Worm (Caenorhabditis elegans) whole organism, L4 larva: ENCODE data around the gene fbxc-21.

Source experiments
- R02D3.7 ChIP-seq: fragments of 150-350 bp; sonication (generic microtip); optimal IDR thresholded peaks from 3 replicates; lab custom pipeline; 2014; ENCODE audit warnings: missing biosample characterization, missing genetic modification characterization
- ZK546.5 ChIP-seq, 2 experiments: sonication (generic microtip); optimal IDR thresholded peaks; 2 replicates each; lab custom pipeline; 2017; ENCODE audit warnings: missing biosample characterization in 2 of 2, missing genetic modification characterization in 2 of 2
- ama-1 ChIP-seq: fragments of 150-350 bp; optimal IDR thresholded peaks from 2 replicates; lab custom pipeline; 2014; ENCODE audit warnings: inconsistent platforms, mixed read lengths
- fkh-10 ChIP-seq: fragments of 150-350 bp; optimal IDR thresholded peaks from 2 replicates; lab custom pipeline; 2014; ENCODE audit warnings: missing biosample characterization, missing genetic modification reagents, missing genetic modification characterization
- nhr-42 ChIP-seq: fragments of 200-800 bp; sonication (Bioruptor generic); IDR thresholded peaks from 2 replicates; pipeline ENCODE4 v1.3.6; 2022; ENCODE audit warnings: missing genetic modification characterization, missing compliant biosample characterization
- nhr-76 ChIP-seq: fragments of 150-350 bp; optimal IDR thresholded peaks from 2 replicates; lab custom pipeline; 2014; ENCODE audit warnings: missing biosample characterization, missing genetic modification characterization
- pha-4 ChIP-seq, 2 experiments: fragments of 150-350 bp in 1 of 2; fragments of 200-800 bp in 1 of 2; sonication (Bioruptor generic) in 1 of 2; IDR thresholded peaks in 1 of 2; optimal IDR thresholded peaks in 1 of 2; 2 replicates each; pipeline versions ENCODE4 v1.3.6 to Lab custom; 2014 to 2022; ENCODE audit warnings: missing genetic modification characterization in 2 of 2, missing genetic modification reagents in 2 of 2, missing biosample characterization in 1 of 2, missing compliant biosample characterization in 1 of 2
- php-3 ChIP-seq: fragments of 200-800 bp; sonication (Bioruptor generic); IDR thresholded peaks from 2 replicates; pipeline ENCODE4 v1.3.6; 2022; ENCODE audit warnings: missing genetic modification reagents, missing genetic modification characterization, missing compliant biosample characterization
- tra-1 ChIP-seq: fragments of 200-800 bp; sonication (Bioruptor generic); IDR thresholded peaks from 2 replicates; pipeline ENCODE4 v1.3.6; 2022; ENCODE audit warnings: missing genetic modification reagents, missing genetic modification characterization, missing compliant biosample characterization

DNA sequence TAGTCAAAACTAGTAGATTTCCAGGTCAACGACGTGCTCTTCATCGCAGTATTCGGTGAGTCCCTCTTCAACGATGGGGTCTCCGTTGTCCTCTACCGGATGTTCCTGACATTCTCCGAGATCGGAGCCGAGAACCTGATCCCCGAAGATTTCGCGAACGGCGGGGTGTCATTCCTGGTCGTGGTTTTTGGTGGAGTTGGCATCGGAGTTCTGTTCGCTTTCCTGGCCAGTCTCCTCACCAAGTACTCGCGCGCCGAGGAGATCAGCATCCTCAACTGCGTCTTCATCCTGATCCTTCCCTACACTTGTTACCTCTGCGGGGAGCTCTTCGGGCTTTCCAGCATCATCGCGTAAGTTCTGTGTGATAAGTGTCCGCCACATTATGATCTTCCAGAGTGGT is 20.1 kb downstream of the fbxc-21 start:
- no peak for TF ChIP-seq php-3 (GFP tag; lab: Robert Waterston, UW)
- no peak for TF ChIP-seq pha-4 (GFP tag; IDR thresholded peaks at IDR 0.05; lab: Robert Waterston, UW)
- no peak for TF ChIP-seq pha-4 (tag; optimal IDR thresholded peaks at IDR 0.05; lab: Kevin White, UChicago)
- TF ChIP-seq fkh-10, result no peak
- no peak for TF ChIP-seq nhr-76 (tag; lab: Kevin White, UChicago)
- TF ChIP-seq nhr-42 (GFP tag; lab: Robert Waterston, UW), result no peak
- TF ChIP-seq ama-1, result no peak
- TF ChIP-seq R02D3.7 (tag; lab: Kevin White, UChicago), result no peak
- TF ChIP-seq tra-1 (GFP tag; lab: Robert Waterston, UW), result no peak
- TF ChIP-seq ZK546.5 (tag; optimal IDR thresholded peaks at IDR 0.05; lab: Kevin White, UChicago), result no peak
